Worm (Caenorhabditis elegans) whole organism, L1 larva: ENCODE measurements around the gene C05B5.5.
A peak's percentile ranks its signal among the peaks of the same experiment; 100 is the strongest.

Experiments
- C04F5.9 ChIP-seq: sonication (generic microtip); optimal IDR thresholded peaks from 2 replicates; lab custom pipeline; 2016; ENCODE audit warnings: missing genetic modification characterization, missing compliant biosample characterization
- C16A3.4 ChIP-seq: fragments of 150-350 bp; optimal IDR thresholded peaks from 2 replicates; lab custom pipeline; 2014; ENCODE audit warnings: missing biosample characterization, missing genetic modification characterization
- F16B12.6 ChIP-seq: fragments of 150-350 bp; optimal IDR thresholded peaks from 2 replicates; lab custom pipeline; 2014; ENCODE audit warnings: missing biosample characterization, missing genetic modification characterization
- Y116A8C.19 ChIP-seq: sonication (generic microtip); optimal IDR thresholded peaks from 2 replicates; lab custom pipeline; 2016; ENCODE audit warnings: missing compliant biosample characterization, missing genetic modification characterization, borderline replicate concordance
- aha-1 ChIP-seq: fragments of 150-350 bp; optimal IDR thresholded peaks from 2 replicates; lab custom pipeline; 2014; ENCODE audit warnings: missing biosample characterization, missing genetic modification characterization
- blmp-1 ChIP-seq: fragments of 150-350 bp; optimal IDR thresholded peaks from 2 replicates; lab custom pipeline; 2014; ENCODE audit warnings: missing biosample characterization, missing genetic modification characterization
- ceh-63 ChIP-seq: fragments of 200-800 bp; sonication (Bioruptor generic); optimal IDR thresholded peaks from 2 replicates; lab custom pipeline; 2018; ENCODE audit warnings: mild to moderate bottlenecking, missing genetic modification characterization, missing compliant biosample characterization
- ceh-8 ChIP-seq: fragments of 200-800 bp; sonication (Bioruptor generic); optimal IDR thresholded peaks from 2 replicates; lab custom pipeline; 2018; ENCODE audit warnings: mild to moderate bottlenecking, missing genetic modification characterization, moderate library complexity, missing compliant biosample characterization
- ceh-82 ChIP-seq, 3 experiments: fragments of 150-350 bp in 1 of 3; sonication (generic microtip) in 2 of 3; optimal IDR thresholded peaks; 2 replicates each; lab custom pipeline; 2014 to 2017; ENCODE audit warnings: missing biosample characterization in 3 of 3, missing genetic modification characterization in 3 of 3
- ceh-88 ChIP-seq: fragments of 200-800 bp; sonication (Bioruptor generic); IDR thresholded peaks from 2 replicates; pipeline ENCODE4 v1.3.6; 2022; ENCODE audit warnings: missing genetic modification characterization, missing compliant biosample characterization
- ceh-90 ChIP-seq: sonication (generic microtip); optimal IDR thresholded peaks from 2 replicates; lab custom pipeline; 2016; ENCODE audit warnings: missing genetic modification characterization, missing compliant biosample characterization
- dpl-1 ChIP-seq, 3 experiments: fragments of 150-350 bp in 2 of 3; sonication (generic microtip) in 1 of 3; optimal IDR thresholded peaks; 2 replicates each; lab custom pipeline; 2014 to 2017; ENCODE audit warnings: missing biosample characterization in 3 of 3, missing genetic modification characterization in 3 of 3, missing genetic modification reagents in 3 of 3
- efl-1 ChIP-seq, 4 experiments: fragments of 150-350 bp; optimal IDR thresholded peaks in 3 of 4; peaks in 1 of 4; 1 replicate in 1 of 4; 2 replicates in 3 of 4; lab custom pipeline; 2014; ENCODE audit warnings: missing biosample characterization in 2 of 4, missing genetic modification characterization in 2 of 4, missing genetic modification reagents in 2 of 4
- egl-27 ChIP-seq, 2 experiments: fragments of 150-350 bp in 1 of 2; sonication (generic microtip); optimal IDR thresholded peaks; 3 replicates each; lab custom pipeline; 2017 to 2018; ENCODE audit warnings: missing biosample characterization in 2 of 2, missing genetic modification characterization in 2 of 2, missing genetic modification reagents in 2 of 2
- fkh-10 ChIP-seq: sonication (generic microtip); optimal IDR thresholded peaks from 2 replicates; lab custom pipeline; 2017; ENCODE audit warnings: missing biosample characterization, missing genetic modification reagents, missing genetic modification characterization
- fkh-4 ChIP-seq: sonication (generic microtip); optimal IDR thresholded peaks from 2 replicates; lab custom pipeline; 2016; ENCODE audit warnings: missing compliant biosample characterization, missing genetic modification characterization, borderline replicate concordance
- fkh-8 ChIP-seq: sonication (generic microtip); optimal IDR thresholded peaks from 2 replicates; lab custom pipeline; 2016; ENCODE audit warnings: mild to moderate bottlenecking, missing genetic modification characterization, missing compliant biosample characterization
- grh-1 ChIP-seq: fragments of 200-800 bp; sonication (Bioruptor generic); IDR thresholded peaks from 2 replicates; pipeline ENCODE4 v1.3.6; 2022; ENCODE audit warnings: missing genetic modification reagents, missing genetic modification characterization, missing compliant biosample characterization
- hlh-17 ChIP-seq: fragments of 200-800 bp; sonication (Bioruptor generic); optimal IDR thresholded peaks from 2 replicates; lab custom pipeline; 2018; ENCODE audit warnings: missing genetic modification characterization, mild to moderate bottlenecking, missing compliant biosample characterization, moderate library complexity, borderline replicate concordance
- hlh-4 ChIP-seq: sonication (generic microtip); optimal IDR thresholded peaks from 2 replicates; lab custom pipeline; 2016; ENCODE audit warnings: mild to moderate bottlenecking, missing genetic modification characterization, missing compliant biosample characterization
- hpl-2 ChIP-seq: fragments of 150-350 bp; optimal IDR thresholded peaks from 2 replicates; lab custom pipeline; 2014; ENCODE audit warnings: missing biosample characterization, missing genetic modification reagents, missing genetic modification characterization
- lin-13 ChIP-seq: fragments of 150-350 bp; optimal IDR thresholded peaks from 2 replicates; lab custom pipeline; 2014; ENCODE audit warnings: missing biosample characterization, missing genetic modification reagents, missing genetic modification characterization
- lin-39 ChIP-seq: fragments of 150-350 bp; optimal IDR thresholded peaks from 2 replicates; lab custom pipeline; 2014; ENCODE audit warnings: missing biosample characterization, missing genetic modification reagents, missing genetic modification characterization
- lir-3 ChIP-seq: sonication (generic microtip); optimal IDR thresholded peaks from 2 replicates; lab custom pipeline; 2016; ENCODE audit warnings: mild to moderate bottlenecking, missing genetic modification characterization, moderate library complexity, missing compliant biosample characterization; ENCODE audit not compliant: poor library complexity
- mab-9 ChIP-seq: fragments of 200-800 bp; sonication (Bioruptor generic); IDR thresholded peaks from 2 replicates; pipeline ENCODE4 v1.3.6; 2022; ENCODE audit warnings: missing genetic modification reagents, missing genetic modification characterization, missing compliant biosample characterization
- nhr-12 ChIP-seq: sonication (generic microtip); optimal IDR thresholded peaks from 2 replicates; lab custom pipeline; 2017; ENCODE audit warnings: missing biosample characterization, missing genetic modification characterization
- nhr-28 ChIP-seq: fragments of 150-350 bp; optimal IDR thresholded peaks from 2 replicates; lab custom pipeline; 2014; ENCODE audit warnings: missing biosample characterization, missing genetic modification characterization
- nhr-71 ChIP-seq: sonication (generic microtip); optimal IDR thresholded peaks from 2 replicates; lab custom pipeline; 2016; ENCODE audit warnings: mild to moderate bottlenecking, missing genetic modification characterization, moderate library complexity, missing compliant biosample characterization
- nhr-77 ChIP-seq: fragments of 150-350 bp; optimal IDR thresholded peaks from 2 replicates; lab custom pipeline; 2014; ENCODE audit warnings: missing biosample characterization, missing genetic modification characterization
- nhr-84 ChIP-seq: sonication (generic microtip); optimal IDR thresholded peaks from 2 replicates; lab custom pipeline; 2017; ENCODE audit warnings: missing biosample characterization, missing genetic modification characterization
- rnt-1 ChIP-seq: sonication (generic microtip); optimal IDR thresholded peaks from 2 replicates; lab custom pipeline; 2016; ENCODE audit warnings: mild to moderate bottlenecking, missing genetic modification characterization, moderate library complexity, missing compliant biosample characterization
- skn-1 ChIP-seq: fragments of 150-350 bp; optimal IDR thresholded peaks from 2 replicates; lab custom pipeline; 2014; ENCODE audit warnings: missing biosample characterization, missing genetic modification characterization
- snpc-4 ChIP-seq: fragments of 150-350 bp; optimal IDR thresholded peaks from 2 replicates; lab custom pipeline; 2014; ENCODE audit warnings: missing biosample characterization, missing genetic modification characterization
- sup-37 ChIP-seq: fragments of 200-800 bp; sonication (Bioruptor generic); optimal IDR thresholded peaks from 2 replicates; lab custom pipeline; 2018; ENCODE audit warnings: mild to moderate bottlenecking, missing genetic modification characterization, missing compliant biosample characterization
- swsn-7 ChIP-seq: sonication (generic microtip); optimal IDR thresholded peaks from 2 replicates; lab custom pipeline; 2016; ENCODE audit warnings: missing genetic modification characterization, missing compliant biosample characterization
- unc-30 ChIP-seq: sonication (generic microtip); optimal IDR thresholded peaks from 2 replicates; lab custom pipeline; 2017; ENCODE audit warnings: missing biosample characterization, missing genetic modification characterization
- unc-62 ChIP-seq: fragments of 150-350 bp; optimal IDR thresholded peaks from 2 replicates; lab custom pipeline; 2014; ENCODE audit warnings: missing biosample characterization, missing genetic modification reagents, missing genetic modification characterization
- unc-86 ChIP-seq: sonication (generic microtip); optimal IDR thresholded peaks from 2 replicates; lab custom pipeline; 2016; ENCODE audit warnings: missing genetic modification characterization, missing compliant biosample characterization
- unc-98 ChIP-seq: fragments of 200-800 bp; sonication (Bioruptor generic); IDR thresholded peaks from 2 replicates; pipeline ENCODE4 v1.3.6; 2022; ENCODE audit warnings: missing genetic modification characterization, missing compliant biosample characterization
- zag-1 ChIP-seq: fragments of 150-350 bp; optimal IDR thresholded peaks from 2 replicates; lab custom pipeline; 2014; ENCODE audit warnings: missing biosample characterization, missing genetic modification characterization
- ztf-11 ChIP-seq, 2 experiments: sonication (generic microtip); optimal IDR thresholded peaks; 2 replicates each; lab custom pipeline; 2016 to 2017; ENCODE audit warnings: missing genetic modification characterization in 2 of 2, missing biosample characterization in 1 of 2, missing compliant biosample characterization in 1 of 2

Gene C05B5.5

ce11 chrIII:10018007-10018406 is 16.8 kb downstream of the C05B5.5 start:
- TF ChIP-seq dpl-1 (GFP tag; optimal IDR thresholded peaks at IDR 0.05; lab: Kevin White, UChicago): no peak
- peak; percentile 6 for TF ChIP-seq fkh-8 (tag; lab: Kevin White, UChicago)
- peak; percentile 25 for TF ChIP-seq snpc-4 (tag; lab: Kevin White, UChicago)
- peak; percentile 43 for TF ChIP-seq ceh-8 (GFP tag; lab: Kevin White, UChicago)

- TF ChIP-seq skn-1 (tag; lab: Kevin White, UChicago) (no peak), fkh-10 (GFP tag; lab: Kevin White, UChicago) (no peak), C16A3.4 (tag; lab: Kevin White, UChicago) (no peak)
- TF ChIP-seq, all 84 proteins: peak for 0
These were observed 22.3 kb downstream of the C05B5.5 start, which contains the start of gene ins-21 for ce11 chrIII:10023452-10023851. TSS of gene ins-21 (plus strand) at chrIII:10023752.

ce11 chrIII:10025989-10026388 is 24.8 kb downstream of the C05B5.5 start, which contains the start of gene ins-22:
TSS of gene ins-22 (plus strand) at chrIII:10026289.
- TF ChIP-seq swsn-7 (no peak), nhr-84 (tag; lab: Kevin White, UChicago) (no peak), unc-98 (GFP tag; lab: Robert Waterston, UW) (no peak), nhr-28 (tag; lab: Kevin White, UChicago) (no peak), C16A3.4 (tag; lab: Kevin White, UChicago) (no peak), egl-27 (tag; optimal IDR thresholded peaks at IDR 0.05; lab: Kevin White, UChicago) (no peak), Y116A8C.19 (no peak), ceh-88 (GFP tag; lab: Robert Waterston, UW) (no peak), ceh-82 (tag; optimal IDR thresholded peaks at IDR 0.05; lab: Kevin White, UChicago) (no peak), efl-1 (optimal IDR thresholded peaks at IDR 0.05; lab: Kevin White, UChicago) (no peak), efl-1 (GFP tag; optimal IDR thresholded peaks at IDR 0.05 in 1 of 2; lab: Kevin White, UChicago) (no peak), hlh-4 (no peak), sup-37 (GFP tag; lab: Kevin White, UChicago) (no peak), lin-13 (no peak), lir-3 (tag; lab: Kevin White, UChicago) (no peak), blmp-1 (tag; lab: Kevin White, UChicago) (no peak)

ce11 chrIII:10027947-10028346 is 26.8 kb downstream of the C05B5.5 start, which contains the start of gene ins-23:
TSS of gene ins-23 (plus strand) at chrIII:10028247.
- TF ChIP-seq ceh-88 (GFP tag; lab: Robert Waterston, UW) (no peak), efl-1 (optimal IDR thresholded peaks at IDR 0.05; lab: Kevin White, UChicago) (no peak), efl-1 (GFP tag; optimal IDR thresholded peaks at IDR 0.05 in 1 of 2; lab: Kevin White, UChicago) (no peak), unc-62 (no peak), ceh-8 (GFP tag; lab: Kevin White, UChicago) (no peak), lin-39 (tag; lab: Kevin White, UChicago) (no peak), fkh-4 (tag; lab: Kevin White, UChicago) (no peak), mab-9 (GFP tag; lab: Robert Waterston, UW) (no peak), hpl-2 (GFP tag; lab: Kevin White, UChicago) (no peak), aha-1 (tag; lab: Kevin White, UChicago) (no peak), nhr-28 (tag; lab: Kevin White, UChicago) (no peak), C04F5.9 (tag; lab: Kevin White, UChicago) (no peak)

ce11 chrIII:10030549-10030948 is 29.4 kb downstream of the C05B5.5 start, which contains the start of gene M04D8.4:
TSS of gene M04D8.4 (minus strand) at chrIII:10030649.
- TF ChIP-seq unc-98 (GFP tag; lab: Robert Waterston, UW) (no peak), ceh-8 (GFP tag; lab: Kevin White, UChicago) (peak; percentile 60)
- TF ChIP-seq, all 84 proteins: peak for 1

ce11 chrIII:10033213-10033612 is 32.1 kb downstream of the C05B5.5 start, which contains the start of gene M04D8.5:
TSS of gene M04D8.5 (minus strand) at chrIII:10033313.
- TF ChIP-seq F16B12.6 (tag; lab: Kevin White, UChicago): no peak
- TF ChIP-seq ztf-11 (tag; optimal IDR thresholded peaks at IDR 0.05; lab: Kevin White, UChicago): no peak
- TF ChIP-seq ceh-90 (tag; lab: Kevin White, UChicago): no peak
- TF ChIP-seq lir-3 (tag; lab: Kevin White, UChicago): no peak
- no peak for TF ChIP-seq nhr-77 (tag; lab: Kevin White, UChicago)
- TF ChIP-seq unc-86 (tag; lab: Kevin White, UChicago): no peak
- no peak for TF ChIP-seq ceh-63 (GFP tag; lab: Kevin White, UChicago)
- TF ChIP-seq grh-1 (GFP tag; lab: Robert Waterston, UW): no peak
- no peak for TF ChIP-seq nhr-12
- TF ChIP-seq nhr-71: no peak
- TF ChIP-seq skn-1 (tag; lab: Kevin White, UChicago): no peak
- TF ChIP-seq rnt-1 (tag; lab: Kevin White, UChicago): no peak
- no peak for TF ChIP-seq zag-1 (tag; lab: Kevin White, UChicago)
- TF ChIP-seq Y116A8C.19: no peak
- TF ChIP-seq unc-30: no peak
- TF ChIP-seq hlh-17 (GFP tag; lab: Kevin White, UChicago): no peak
- TF ChIP-seq egl-27 (tag; optimal IDR thresholded peaks at IDR 0.05; lab: Kevin White, UChicago): no peak
